Fruit fly (Drosophila melanogaster) whole organism, embryonic: ENCODE data around the gene CG12516.
A peak's percentile ranks its signal among the peaks of the same experiment; 100 is the strongest.

Experiments
- Asciz ChIP-seq: fragments of 200-800 bp; sonication (Bioruptor generic); optimal IDR thresholded peaks from 2 replicates; lab custom pipeline; 2017; ENCODE audit warnings: missing biosample characterization, mild to moderate bottlenecking, missing genetic modification characterization, missing genetic modification reagents
- Atf6 ChIP-seq: fragments of 200-800 bp; sonication (Bioruptor generic); IDR thresholded peaks from 2 replicates; pipeline ENCODE4 v1.3.6; 2022; ENCODE audit warnings: missing biosample characterization, missing genetic modification characterization
- BEAF-32 ChIP-seq: fragments of 200-800 bp; sonication (Bioruptor generic); optimal IDR thresholded peaks from 3 replicates; lab custom pipeline; 2017; ENCODE audit warnings: missing biosample characterization, missing genetic modification characterization, mild to moderate bottlenecking, moderate library complexity, missing genetic modification reagents
- CG10543 ChIP-seq: fragments of 200-800 bp; sonication (Bioruptor generic); optimal IDR thresholded peaks from 3 replicates; lab custom pipeline; 2017; ENCODE audit warnings: missing biosample characterization, mild to moderate bottlenecking, missing genetic modification characterization, moderate library complexity
- CG11085 ChIP-seq: fragments of 200-800 bp; sonication (Bioruptor generic); IDR thresholded peaks from 2 replicates; pipeline ENCODE4 v1.3.6; 2022; ENCODE audit warnings: missing biosample characterization, missing genetic modification characterization
- CG12219 ChIP-seq: fragments of 200-800 bp; sonication (Bioruptor generic); optimal IDR thresholded peaks from 3 replicates; lab custom pipeline; 2018; ENCODE audit warnings: missing biosample characterization, mild to moderate bottlenecking, missing genetic modification characterization
- CG12769 ChIP-seq: fragments of 200-800 bp; sonication (Bioruptor generic); optimal IDR thresholded peaks from 2 replicates; lab custom pipeline; 2019; ENCODE audit warnings: missing biosample characterization, mild to moderate bottlenecking, missing genetic modification characterization, moderate library complexity
- CG15696 ChIP-seq: fragments of 200-800 bp; sonication (Bioruptor generic); optimal IDR thresholded peaks from 2 replicates; lab custom pipeline; 2019; ENCODE audit warnings: missing biosample characterization, mild to moderate bottlenecking, missing genetic modification characterization, moderate library complexity
- CG16813 ChIP-seq: fragments of 200-800 bp; sonication (Bioruptor generic); IDR thresholded peaks from 3 replicates; pipeline ENCODE4 v1.3.6; 2022; ENCODE audit warnings: missing biosample characterization, missing genetic modification characterization; ENCODE audit not compliant: partially characterized antibody
- CG17328 ChIP-seq: fragments of 200-800 bp; sonication (Bioruptor generic); IDR thresholded peaks from 2 replicates; pipeline ENCODE4 v1.3.6; 2022; ENCODE audit warnings: missing biosample characterization, missing genetic modification characterization
- CG2875 ChIP-seq: fragments of 200-800 bp; sonication (Bioruptor generic); optimal IDR thresholded peaks from 2 replicates; lab custom pipeline; 2017; ENCODE audit warnings: missing biosample characterization, mild to moderate bottlenecking, missing genetic modification characterization, missing genetic modification reagents
- CG30020 ChIP-seq: fragments of 200-800 bp; optimal IDR thresholded peaks from 2 replicates; lab custom pipeline; 2019; ENCODE audit warnings: missing biosample characterization, mild to moderate bottlenecking, missing genetic modification characterization, moderate library complexity
- CG31441 ChIP-seq: fragments of 200-800 bp; sonication (Bioruptor generic); IDR thresholded peaks from 2 replicates; pipeline ENCODE4 v1.3.6; 2022; ENCODE audit warnings: missing biosample characterization, missing genetic modification characterization
- CG3995 ChIP-seq: fragments of 200-800 bp; sonication (Bioruptor generic); optimal IDR thresholded peaks from 3 replicates; lab custom pipeline; 2016; ENCODE audit warnings: missing biosample characterization, missing genetic modification characterization
- CG4328 ChIP-seq: fragments of 200-800 bp; sonication (Bioruptor generic); optimal IDR thresholded peaks from 3 replicates; lab custom pipeline; 2017; ENCODE audit warnings: missing biosample characterization, missing genetic modification reagents, missing genetic modification characterization
- CG4360 ChIP-seq: fragments of 200-800 bp; sonication (Bioruptor generic); IDR thresholded peaks from 2 replicates; pipeline ENCODE4 v1.3.6; 2022; ENCODE audit warnings: missing biosample characterization, missing genetic modification characterization
- CG6813 ChIP-seq: fragments of 200-800 bp; sonication (Bioruptor generic); optimal IDR thresholded peaks from 2 replicates; lab custom pipeline; 2017; ENCODE audit warnings: missing biosample characterization, missing genetic modification characterization, mild to moderate bottlenecking, moderate library complexity, missing genetic modification reagents
- CG7357 ChIP-seq: fragments of 200-800 bp; sonication (Bioruptor generic); IDR thresholded peaks from 3 replicates; pipeline ENCODE4 v1.3.6; 2022; ENCODE audit warnings: missing biosample characterization, missing genetic modification characterization
- CG8281 ChIP-seq: fragments of 200-800 bp; sonication (Bioruptor generic); optimal IDR thresholded peaks from 2 replicates; lab custom pipeline; 2018; ENCODE audit warnings: missing biosample characterization, mild to moderate bottlenecking, missing genetic modification characterization, moderate library complexity
- CG8765 ChIP-seq: fragments of 200-800 bp; sonication (Bioruptor generic); IDR thresholded peaks from 2 replicates; pipeline ENCODE4 v1.3.6; 2022; ENCODE audit warnings: missing biosample characterization, missing genetic modification characterization
- CG9609 ChIP-seq: fragments of 200-800 bp; sonication (Bioruptor generic); optimal IDR thresholded peaks from 3 replicates; lab custom pipeline; 2016; ENCODE audit warnings: missing biosample characterization, missing genetic modification characterization
- Drgx ChIP-seq: fragments of 200-800 bp; sonication (Bioruptor generic); IDR thresholded peaks from 2 replicates; pipeline ENCODE4 v1.3.6; 2022; ENCODE audit warnings: missing biosample characterization, missing genetic modification characterization
- Ets65A ChIP-seq: fragments of 200-800 bp; sonication (Bioruptor generic); peaks from one replicate; lab custom pipeline; 2016; ENCODE audit warnings: missing biosample characterization, missing genetic modification characterization
- Max ChIP-seq: fragments of 200-800 bp; sonication (Bioruptor generic); optimal IDR thresholded peaks from 2 replicates; lab custom pipeline; 2016; ENCODE audit warnings: missing biosample characterization, mild to moderate bottlenecking, missing genetic modification characterization
- Mrtf ChIP-seq: fragments of 200-800 bp; sonication (Bioruptor generic); IDR thresholded peaks from 3 replicates; pipeline ENCODE4 v1.3.6; 2022; ENCODE audit warnings: missing biosample characterization, missing genetic modification characterization
- Nf-YA ChIP-seq: fragments of 200-800 bp; sonication (Bioruptor generic); IDR thresholded peaks from 2 replicates; pipeline ENCODE4 v1.3.6; 2022; ENCODE audit warnings: missing biosample characterization, missing genetic modification characterization
- Rx ChIP-seq: fragments of 200-800 bp; sonication (Bioruptor generic); IDR thresholded peaks from 2 replicates; pipeline ENCODE4 v1.3.6; 2022; ENCODE audit warnings: missing biosample characterization, missing genetic modification characterization
- Xbp1 ChIP-seq: fragments of 200-800 bp; sonication (Bioruptor generic); optimal IDR thresholded peaks from 3 replicates; lab custom pipeline; 2016; ENCODE audit warnings: missing biosample characterization, mild to moderate bottlenecking, missing genetic modification characterization
- abd-A ChIP-seq: fragments of 200-800 bp; sonication (Bioruptor generic); optimal IDR thresholded peaks from 3 replicates; lab custom pipeline; 2019; ENCODE audit warnings: missing biosample characterization, mild to moderate bottlenecking, missing genetic modification characterization, moderate library complexity
- br ChIP-seq: fragments of >200 bp; optimal IDR thresholded peaks from 2 replicates; lab custom pipeline; 2017
- cas ChIP-seq: fragments of 200-800 bp; sonication (Bioruptor generic); IDR thresholded peaks from 2 replicates; pipeline ENCODE4 v1.3.6; 2022; ENCODE audit warnings: missing biosample characterization, missing genetic modification characterization
- chn ChIP-seq: fragments of 200-800 bp; sonication (Bioruptor generic); optimal IDR thresholded peaks from 2 replicates; lab custom pipeline; 2016; ENCODE audit warnings: missing biosample characterization, missing genetic modification characterization
- crol ChIP-seq: fragments of 200-800 bp; sonication (Bioruptor generic); IDR thresholded peaks from 2 replicates; pipeline ENCODE4 v1.3.6; 2022; ENCODE audit warnings: missing biosample characterization, missing genetic modification characterization
- dm ChIP-seq: fragments of 200-800 bp; sonication (Bioruptor generic); optimal IDR thresholded peaks from 3 replicates; lab custom pipeline; 2016; ENCODE audit warnings: missing biosample characterization, missing genetic modification characterization
- ems ChIP-seq: fragments of 200-800 bp; sonication (Bioruptor generic); optimal IDR thresholded peaks from 3 replicates; lab custom pipeline; 2016; ENCODE audit warnings: missing biosample characterization, missing genetic modification characterization
- en ChIP-seq: fragments of 200-800 bp; sonication (Bioruptor generic); optimal IDR thresholded peaks from 2 replicates; lab custom pipeline; 2016; ENCODE audit warnings: missing biosample characterization, missing genetic modification characterization
- ewg ChIP-seq: fragments of 200-800 bp; sonication (Bioruptor generic); optimal IDR thresholded peaks from 3 replicates; lab custom pipeline; 2017; ENCODE audit warnings: mild to moderate bottlenecking, missing biosample characterization, missing genetic modification reagents, missing genetic modification characterization
- gcm ChIP-seq: fragments of 200-800 bp; sonication (Bioruptor generic); optimal IDR thresholded peaks from 2 replicates; lab custom pipeline; 2019; ENCODE audit warnings: missing biosample characterization, mild to moderate bottlenecking, missing genetic modification characterization, moderate library complexity
- gsb ChIP-seq: fragments of 200-800 bp; sonication (Bioruptor generic); IDR thresholded peaks from 2 replicates; pipeline ENCODE4 v1.3.6; 2022; ENCODE audit warnings: missing biosample characterization, missing genetic modification characterization
- ken ChIP-seq: fragments of 200-800 bp; sonication (Bioruptor generic); IDR thresholded peaks from 3 replicates; pipeline ENCODE4 v1.3.6; 2022; ENCODE audit warnings: missing biosample characterization, missing genetic modification characterization
- pan ChIP-seq, 4 experiments: fragments of >200 bp in 3 of 4; fragments of 200-800 bp in 1 of 4; sonication (Bioruptor generic) in 1 of 4; optimal IDR thresholded peaks in 3 of 4; IDR thresholded peaks in 1 of 4; 2 replicates each; pipeline versions ENCODE4 v1.3.6 to Lab custom; 2017 to 2022; ENCODE audit warnings: missing biosample characterization in 2 of 4, missing genetic modification characterization in 2 of 4, mixed read lengths in 1 of 4
- ranshi ChIP-seq: fragments of 200-800 bp; sonication (Bioruptor generic); IDR thresholded peaks from 2 replicates; pipeline ENCODE4 v1.3.6; 2022; ENCODE audit warnings: missing biosample characterization, missing genetic modification characterization
- schlank ChIP-seq: fragments of 200-800 bp; sonication (Bioruptor generic); optimal IDR thresholded peaks from 2 replicates; lab custom pipeline; 2018; ENCODE audit warnings: missing biosample characterization, mild to moderate bottlenecking, missing genetic modification characterization
- scrt ChIP-seq: fragments of 200-800 bp; sonication (Bioruptor generic); optimal IDR thresholded peaks from 2 replicates; lab custom pipeline; 2018; ENCODE audit warnings: missing biosample characterization, mild to moderate bottlenecking, missing genetic modification characterization, moderate library complexity
- sens ChIP-seq: fragments of 200-800 bp; sonication (Bioruptor generic); peaks from one replicate; lab custom pipeline; 2016; ENCODE audit warnings: missing biosample characterization, missing genetic modification characterization
- seq ChIP-seq: fragments of 200-800 bp; sonication (Bioruptor generic); IDR thresholded peaks from 2 replicates; pipeline ENCODE4 v1.3.6; 2022; ENCODE audit warnings: missing biosample characterization, missing genetic modification characterization
- sim ChIP-seq: fragments of 200-800 bp; sonication (Bioruptor generic); IDR thresholded peaks from 2 replicates; pipeline ENCODE4 v1.3.6; 2022; ENCODE audit warnings: missing biosample characterization, missing genetic modification characterization
- trem ChIP-seq: fragments of 200-800 bp; optimal IDR thresholded peaks from 3 replicates; lab custom pipeline; 2019; ENCODE audit warnings: missing biosample characterization, mild to moderate bottlenecking, missing genetic modification characterization, moderate library complexity
- vfl ChIP-seq: fragments of 200-800 bp; sonication (Bioruptor generic); optimal IDR thresholded peaks from 2 replicates; lab custom pipeline; 2016; ENCODE audit warnings: missing biosample characterization, missing genetic modification characterization
- wek ChIP-seq: fragments of 200-800 bp; sonication (Bioruptor generic); optimal IDR thresholded peaks from 3 replicates; lab custom pipeline; 2018; ENCODE audit warnings: missing biosample characterization, mild to moderate bottlenecking, missing genetic modification characterization, moderate library complexity
- zf30C ChIP-seq: fragments of 200-800 bp; sonication (Bioruptor generic); optimal IDR thresholded peaks from 3 replicates; lab custom pipeline; 2018; ENCODE audit warnings: missing biosample characterization, mild to moderate bottlenecking, missing genetic modification characterization

Gene CG12516

dm6 chr3R:28323718-28324350, 19.4 kb upstream of the CG12516 start (continued):
- no peak for TF ChIP-seq Nf-YA (GFP tag; lab: Robert Waterston, UW)
- no peak for TF ChIP-seq CG11085 (GFP tag; lab: Robert Waterston, UW)
- no peak for TF ChIP-seq CG12219 (GFP tag; lab: Kevin White, UChicago)
- TF ChIP-seq CG17328 = no peak
- no peak for TF ChIP-seq CG4328 (GFP tag; lab: Kevin White, UChicago)
- TF ChIP-seq CG7357 (GFP tag; lab: Robert Waterston, UW) = 0 out of 3 replicates have a peak, but pooled peaks have one; percentile 10
- no peak for TF ChIP-seq CG8281 (tag; lab: Kevin White, UChicago)
- TF ChIP-seq wek (GFP tag; lab: Kevin White, UChicago) = no peak
- no peak for TF ChIP-seq Max (GFP tag; lab: Kevin White, UChicago)
- no peak for TF ChIP-seq Asciz (GFP tag; lab: Kevin White, UChicago)
- TF ChIP-seq scrt (GFP tag; lab: Kevin White, UChicago) = no peak
- no peak for TF ChIP-seq abd-A (tag; lab: Kevin White, UChicago)
- TF ChIP-seq en (GFP tag; lab: Kevin White, UChicago) = no peak
- no peak for TF ChIP-seq CG9609
- TF ChIP-seq gsb (GFP tag; lab: Robert Waterston, UW) = no peak
- TF ChIP-seq vfl (GFP tag; lab: Kevin White, UChicago) = no peak
- peak; percentile 78 for TF ChIP-seq CG12769 (tag; lab: Kevin White, UChicago)
- no peak for TF ChIP-seq Mrtf (GFP tag; lab: Robert Waterston, UW)
- no peak for TF ChIP-seq dm (GFP tag; lab: Kevin White, UChicago)
- TF ChIP-seq CG10543 (GFP tag; lab: Kevin White, UChicago) = peak; percentile 13
- no peak for TF ChIP-seq Drgx (GFP tag; lab: Robert Waterston, UW)
- no peak for TF ChIP-seq seq (GFP tag; lab: Robert Waterston, UW)
- TF ChIP-seq crol (GFP tag; lab: Robert Waterston, UW) = 0 out of 2 replicates have a peak, but pooled peaks have one; percentile 17
- no peak for TF ChIP-seq zf30C
- TF ChIP-seq chn (GFP tag; lab: Kevin White, UChicago) = no peak
- no peak for TF ChIP-seq ems
- no peak for TF ChIP-seq schlank (tag; lab: Kevin White, UChicago)
- TF ChIP-seq CG31441 (GFP tag; lab: Robert Waterston, UW) = no peak
- no peak for TF ChIP-seq ranshi
- no peak for TF ChIP-seq pan (optimal IDR thresholded peaks at IDR 0.05; lab: Kevin White, UChicago)
- no peak for TF ChIP-seq pan (GFP tag; optimal IDR thresholded peaks at IDR 0.05 in 1 of 2, IDR thresholded peaks at IDR 0.05 in 1 of 2)
- TF ChIP-seq BEAF-32 (GFP tag; lab: Kevin White, UChicago) = no peak
- no peak for TF ChIP-seq CG3995 (GFP tag; lab: Kevin White, UChicago)
- no peak for TF ChIP-seq cas (GFP tag; lab: Robert Waterston, UW)
- TF ChIP-seq CG15696 = no peak
- TF ChIP-seq CG4360 (GFP tag; lab: Robert Waterston, UW) = no peak
- peak; percentile 31 for TF ChIP-seq sens (GFP tag; lab: Kevin White, UChicago)
- TF ChIP-seq CG16813 (GFP tag; lab: Robert Waterston, UW) = no peak
- TF ChIP-seq Ets65A (GFP tag; lab: Kevin White, UChicago) = peak; percentile 94
- no peak for TF ChIP-seq CG6813 (GFP tag; lab: Kevin White, UChicago)
- TF ChIP-seq Xbp1 (GFP tag; lab: Kevin White, UChicago) = no peak
- TF ChIP-seq trem (tag; lab: Kevin White, UChicago) = no peak
- no peak for TF ChIP-seq ewg (GFP tag; lab: Kevin White, UChicago)
- TF ChIP-seq gcm (GFP tag; lab: Kevin White, UChicago) = no peak
- no peak for TF ChIP-seq sim (GFP tag; lab: Robert Waterston, UW)
- 0 out of 2 replicates have a peak, but pooled peaks have one; percentile 40 for TF ChIP-seq Atf6 (GFP tag; lab: Robert Waterston, UW)
- no peak for TF ChIP-seq ken
- no peak for TF ChIP-seq CG8765 (GFP tag; lab: Robert Waterston, UW)
- TF ChIP-seq CG30020 (tag; lab: Kevin White, UChicago) = no peak
- TF ChIP-seq CG2875 = no peak
- no peak for TF ChIP-seq Rx
- TF ChIP-seq br (lab: Kevin White, UChicago) = no peak
